Fruit fly (Drosophila melanogaster) whole organism, pupa: ENCODE data around the gene eIF3d2.

Source experiments
- CG13204 ChIP-seq: fragments of 200-800 bp; sonication (Bioruptor generic); optimal IDR thresholded peaks from 2 replicates; lab custom pipeline; 2018; ENCODE audit warnings: missing biosample characterization, mild to moderate bottlenecking, missing genetic modification characterization, moderate library complexity
- CG34367 ChIP-seq: fragments of 200-800 bp; sonication (Bioruptor generic); optimal IDR thresholded peaks from 2 replicates; lab custom pipeline; 2018; ENCODE audit warnings: missing biosample characterization, mild to moderate bottlenecking, missing genetic modification characterization

- no peak for TF ChIP-seq CG13204 (GFP tag; lab: Kevin White, UChicago)
- no peak for TF ChIP-seq CG34367
These were observed 44.4 kb upstream of the eIF3d2 start, which contains the start of gene Cyp313a3 for dm6 chr3R:12239166-12239565.
